Worm (Caenorhabditis elegans) whole organism, L2 larva: ENCODE results near the gene T05C7.8.
"Not testable (repeated sequence)": the region's sequence is repeated elsewhere in the genome, so short reads cannot be mapped to it uniquely, and the experiment has no call there.

Source experiments
- C34F6.9 ChIP-seq: fragments of 150-350 bp; optimal IDR thresholded peaks from 2 replicates; lab custom pipeline; 2014; ENCODE audit warnings: missing biosample characterization, missing genetic modification characterization
- F13H6.1 ChIP-seq: sonication (generic microtip); optimal IDR thresholded peaks from 2 replicates; lab custom pipeline; 2016; ENCODE audit warnings: missing genetic modification characterization, missing compliant biosample characterization
- R02D3.7 ChIP-seq: fragments of 150-350 bp; optimal IDR thresholded peaks from 2 replicates; lab custom pipeline; 2014; ENCODE audit warnings: missing biosample characterization, missing genetic modification characterization
- Y55F3AM.14 ChIP-seq: fragments of 200-800 bp; sonication (Bioruptor generic); optimal IDR thresholded peaks from 2 replicates; lab custom pipeline; 2018; ENCODE audit warnings: mild to moderate bottlenecking, missing genetic modification characterization, missing compliant biosample characterization
- ZK546.5 ChIP-seq: sonication (generic microtip); optimal IDR thresholded peaks from 2 replicates; lab custom pipeline; 2017; ENCODE audit warnings: missing biosample characterization, missing genetic modification characterization
- alr-1 ChIP-seq: fragments of 150-350 bp; optimal IDR thresholded peaks from 2 replicates; lab custom pipeline; 2014; ENCODE audit warnings: missing biosample characterization, missing genetic modification characterization
- ama-1 ChIP-seq: fragments of 150-350 bp; optimal IDR thresholded peaks from 2 replicates; lab custom pipeline; 2018; ENCODE audit warnings: inconsistent platforms
- blmp-1 ChIP-seq: sonication (generic microtip); optimal IDR thresholded peaks from 2 replicates; lab custom pipeline; 2017; ENCODE audit warnings: missing genetic modification characterization, mild to moderate bottlenecking, missing compliant biosample characterization, antibody characterized with exemption, moderate library complexity; ENCODE audit not compliant: insufficient read depth
- ceh-16 ChIP-seq: fragments of 150-350 bp; optimal IDR thresholded peaks from 2 replicates; lab custom pipeline; 2014; ENCODE audit warnings: missing biosample characterization, missing genetic modification characterization
- ceh-82 ChIP-seq: fragments of 150-350 bp; optimal IDR thresholded peaks from 2 replicates; lab custom pipeline; 2014; ENCODE audit warnings: missing biosample characterization, missing genetic modification characterization
- crh-2 ChIP-seq: sonication (generic microtip); optimal IDR thresholded peaks from 2 replicates; lab custom pipeline; 2017; ENCODE audit warnings: missing biosample characterization, missing genetic modification characterization
- dmd-4 ChIP-seq: sonication (generic microtip); optimal IDR thresholded peaks from 2 replicates; lab custom pipeline; 2017; ENCODE audit warnings: missing biosample characterization, missing genetic modification characterization
- egl-27 ChIP-seq: sonication (generic microtip); optimal IDR thresholded peaks from 3 replicates; lab custom pipeline; 2017; ENCODE audit warnings: missing biosample characterization, missing genetic modification reagents, missing genetic modification characterization
- elt-1 ChIP-seq: fragments of 150-350 bp; optimal IDR thresholded peaks from 2 replicates; lab custom pipeline; 2014; ENCODE audit warnings: missing biosample characterization, missing genetic modification characterization
- lin-11 ChIP-seq: fragments of 150-350 bp; sonication (generic microtip); optimal IDR thresholded peaks from 2 replicates; lab custom pipeline; 2014; ENCODE audit warnings: missing biosample characterization, missing genetic modification characterization, inconsistent platforms, mixed read lengths
- mab-5 ChIP-seq: fragments of 150-350 bp; optimal IDR thresholded peaks from 2 replicates; lab custom pipeline; 2014; ENCODE audit warnings: missing biosample characterization, missing genetic modification characterization
- nhr-10 ChIP-seq: sonication (generic microtip); optimal IDR thresholded peaks from 2 replicates; lab custom pipeline; 2017; ENCODE audit warnings: missing biosample characterization, missing genetic modification characterization
- nhr-237 ChIP-seq: fragments of 150-350 bp; optimal IDR thresholded peaks from 2 replicates; lab custom pipeline; 2014; ENCODE audit warnings: missing biosample characterization, missing genetic modification characterization
- nhr-25 ChIP-seq: fragments of 150-350 bp; sonication (generic microtip); optimal IDR thresholded peaks from 3 replicates; lab custom pipeline; 2014; ENCODE audit warnings: missing biosample characterization, missing genetic modification characterization
- nhr-6 ChIP-seq: fragments of 150-350 bp; optimal IDR thresholded peaks from 2 replicates; lab custom pipeline; 2014; ENCODE audit warnings: missing biosample characterization, missing genetic modification characterization
- peb-1 ChIP-seq: fragments of 150-350 bp; optimal IDR thresholded peaks from 2 replicates; lab custom pipeline; 2014; ENCODE audit warnings: missing biosample characterization, missing genetic modification characterization
- skn-1 ChIP-seq: sonication (generic microtip); optimal IDR thresholded peaks from 2 replicates; lab custom pipeline; 2017; ENCODE audit warnings: missing biosample characterization, missing genetic modification characterization
- sma-3 ChIP-seq: sonication (generic microtip); optimal IDR thresholded peaks from 2 replicates; lab custom pipeline; 2016; ENCODE audit warnings: missing genetic modification reagents, missing genetic modification characterization, missing compliant biosample characterization
- snpc-4 ChIP-seq: fragments of 150-350 bp; optimal IDR thresholded peaks from 2 replicates; lab custom pipeline; 2014; ENCODE audit warnings: missing biosample characterization, missing genetic modification characterization
- unc-39 ChIP-seq: fragments of 150-350 bp; optimal IDR thresholded peaks from 2 replicates; lab custom pipeline; 2014; ENCODE audit warnings: missing biosample characterization, missing genetic modification characterization
- zag-1 ChIP-seq: fragments of 150-350 bp; optimal IDR thresholded peaks from 2 replicates; lab custom pipeline; 2014; ENCODE audit warnings: missing biosample characterization, missing genetic modification characterization
- ztf-1 ChIP-seq: fragments of 200-800 bp; sonication (Bioruptor generic); conservative IDR thresholded peaks from 2 replicates; pipeline ENCODE4 v1.3.6; 2022; ENCODE audit warnings: missing genetic modification characterization, missing compliant biosample characterization
- ztf-11 ChIP-seq: sonication (generic microtip); optimal IDR thresholded peaks from 2 replicates; lab custom pipeline; 2017; ENCODE audit warnings: missing biosample characterization, missing genetic modification characterization
- ztf-4 ChIP-seq: fragments of 150-350 bp; optimal IDR thresholded peaks from 2 replicates; lab custom pipeline; 2014; ENCODE audit warnings: missing biosample characterization, missing genetic modification characterization

Gene T05C7.8

ce11 chrIV:109307-109706 lies 33.1 kb downstream of the T05C7.8 start, which contains the start of gene B0545.4:
Gene B0545.4 (minus strand): TSS chrIV:109407.
- TF ChIP-seq elt-1 (tag; lab: Kevin White, UChicago), result no peak
- TF ChIP-seq R02D3.7, result no peak
- no peak for TF ChIP-seq zag-1 (tag; lab: Kevin White, UChicago)
- TF ChIP-seq snpc-4 (tag; lab: Kevin White, UChicago), result no peak
- TF ChIP-seq alr-1 (tag; lab: Kevin White, UChicago), result no peak
- TF ChIP-seq nhr-6 (tag; lab: Kevin White, UChicago), result no peak
- TF ChIP-seq ztf-4, result no peak
- no peak for TF ChIP-seq Y55F3AM.14 (GFP tag; lab: Kevin White, UChicago)
- no peak for TF ChIP-seq ZK546.5
- no peak for TF ChIP-seq ceh-82 (tag; lab: Kevin White, UChicago)
- TF ChIP-seq ceh-16 (tag; lab: Kevin White, UChicago), result no peak
- TF ChIP-seq, all 48 proteins: peak for 0

ce11 chrIV:111377-111776 lies 35.2 kb downstream of the T05C7.8 start, which contains the start of gene F29C4.4:
Gene F29C4.4 (plus strand): TSS chrIV:111677.
- TF ChIP-seq F13H6.1; nhr-25 (tag; lab: Kevin White, UChicago); nhr-237 (tag; lab: Kevin White, UChicago): not testable (repeated sequence)

- no peak for TF ChIP-seq blmp-1 (tag; lab: Kevin White, UChicago)
These were observed 42.6 kb downstream of the T05C7.8 start for ce11 chrIV:118786-119185.

ce11 chrIV:119792-120191 lies 43.6 kb downstream of the T05C7.8 start:
- TF ChIP-seq ztf-1 (GFP tag; lab: Robert Waterston, UW), result no peak
- TF ChIP-seq ceh-16 (tag; lab: Kevin White, UChicago), result no peak
- no peak for TF ChIP-seq alr-1 (tag; lab: Kevin White, UChicago)
- no peak for TF ChIP-seq nhr-25 (tag; lab: Kevin White, UChicago)
- TF ChIP-seq nhr-10 (tag; lab: Kevin White, UChicago), result no peak
- no peak for TF ChIP-seq elt-1 (tag; lab: Kevin White, UChicago)
- TF ChIP-seq lin-11 (tag; lab: Kevin White, UChicago), result no peak
- TF ChIP-seq ZK546.5, result no peak
- TF ChIP-seq ztf-11 (tag; lab: Kevin White, UChicago), result no peak
- TF ChIP-seq sma-3, result no peak
- no peak for TF ChIP-seq mab-5 (tag; lab: Kevin White, UChicago)

- TF ChIP-seq Y55F3AM.14 (GFP tag; lab: Kevin White, UChicago), result no peak
- TF ChIP-seq dmd-4 (tag; lab: Kevin White, UChicago), result no peak
- TF ChIP-seq ama-1 (lab: Kevin White, UChicago), result no peak
- no peak for TF ChIP-seq unc-39
- TF ChIP-seq crh-2, result no peak
- no peak for TF ChIP-seq snpc-4 (tag; lab: Kevin White, UChicago)
- no peak for TF ChIP-seq ztf-11 (tag; lab: Kevin White, UChicago)
- TF ChIP-seq C34F6.9 (tag; lab: Kevin White, UChicago), result no peak
- no peak for TF ChIP-seq sma-3
- no peak for TF ChIP-seq lin-11 (tag; lab: Kevin White, UChicago)
- TF ChIP-seq peb-1 (tag; lab: Kevin White, UChicago), result no peak
- no peak for TF ChIP-seq nhr-237 (tag; lab: Kevin White, UChicago)
- TF ChIP-seq ZK546.5, result no peak
- no peak for TF ChIP-seq skn-1 (tag; lab: Kevin White, UChicago)
- TF ChIP-seq egl-27 (tag; lab: Kevin White, UChicago), result no peak
These were observed 45.4 kb downstream of the T05C7.8 start, which contains the start of gene tut-1 for ce11 chrIV:121607-122006. Gene tut-1 (minus strand): TSS chrIV:121707.
